Worm (Caenorhabditis elegans) whole organism, L3 larva: ENCODE measurements around the gene C18H7.1.

Experiments
- R02D3.7 ChIP-seq: fragments of 150-350 bp; optimal IDR thresholded peaks from 2 replicates; lab custom pipeline; 2014; ENCODE audit warnings: missing biosample characterization, missing genetic modification characterization
- elt-3 ChIP-seq, 3 experiments: fragments of 150-350 bp in 1 of 3; sonication (generic microtip) in 2 of 3; optimal IDR thresholded peaks; 2 replicates in 2 of 3; 4 replicates in 1 of 3; lab custom pipeline; 2014 to 2017; ENCODE audit warnings: missing biosample characterization in 3 of 3, missing genetic modification characterization in 3 of 3
- nhr-11 ChIP-seq: fragments of 150-350 bp; optimal IDR thresholded peaks from 2 replicates; lab custom pipeline; 2014; ENCODE audit warnings: missing biosample characterization, missing genetic modification characterization
- unc-39 ChIP-seq: sonication (generic microtip); optimal IDR thresholded peaks from 4 replicates; lab custom pipeline; 2017; ENCODE audit warnings: missing biosample characterization, missing genetic modification characterization

- TF ChIP-seq elt-3 (tag; optimal IDR thresholded peaks at IDR 0.05; lab: Kevin White, UChicago) (no peak), unc-39 (tag; lab: Kevin White, UChicago) (no peak), R02D3.7 (no peak), nhr-11 (tag; lab: Kevin White, UChicago) (no peak)
These were observed 11.2 kb upstream of the C18H7.1 start, which contains the start of gene col-102 for ce11 chrIV:604144-604543.
